Fruit fly (Drosophila melanogaster) whole organism, embryonic: ENCODE results near the gene CG45544.

ENCODE experiments used
- Abd-B ChIP-seq: fragments of 200-800 bp; sonication (Bioruptor generic); optimal IDR thresholded peaks from 2 replicates; lab custom pipeline; 2018; ENCODE audit warnings: missing biosample characterization, mild to moderate bottlenecking, missing genetic modification characterization, moderate library complexity
- Antp ChIP-seq: fragments of 200-800 bp; sonication (Bioruptor generic); optimal IDR thresholded peaks from 3 replicates; lab custom pipeline; 2016; ENCODE audit warnings: missing biosample characterization, missing genetic modification characterization
- Atf-2 ChIP-seq: fragments of 200-800 bp; sonication (Bioruptor generic); optimal IDR thresholded peaks from 2 replicates; lab custom pipeline; 2016; ENCODE audit warnings: missing biosample characterization, missing genetic modification characterization
- CG1024 ChIP-seq: fragments of 200-800 bp; sonication (Bioruptor generic); IDR thresholded peaks from 2 replicates; pipeline ENCODE4 v1.3.6; 2022; ENCODE audit warnings: missing biosample characterization, missing genetic modification characterization
- CG11504 ChIP-seq: fragments of 200-800 bp; sonication (Bioruptor generic); optimal IDR thresholded peaks from 3 replicates; lab custom pipeline; 2019; ENCODE audit warnings: missing biosample characterization, mild to moderate bottlenecking, missing genetic modification characterization, moderate library complexity
- CG12104 ChIP-seq: fragments of 200-800 bp; sonication (Bioruptor generic); optimal IDR thresholded peaks from 3 replicates; lab custom pipeline; 2016; ENCODE audit warnings: missing biosample characterization, missing genetic modification characterization
- CG12744 ChIP-seq: fragments of 200-800 bp; sonication (Bioruptor generic); optimal IDR thresholded peaks from 2 replicates; lab custom pipeline; 2016; ENCODE audit warnings: missing biosample characterization, missing genetic modification characterization
- CG15269 ChIP-seq: fragments of 200-800 bp; sonication (Bioruptor generic); optimal IDR thresholded peaks from 2 replicates; lab custom pipeline; 2018; ENCODE audit warnings: missing biosample characterization, mild to moderate bottlenecking, missing genetic modification characterization, moderate library complexity
- CG15479 ChIP-seq: fragments of 200-800 bp; sonication (Bioruptor generic); optimal IDR thresholded peaks from 3 replicates; lab custom pipeline; 2019; ENCODE audit warnings: missing biosample characterization, mild to moderate bottlenecking, missing genetic modification characterization, moderate library complexity
- CG1603 ChIP-seq: fragments of 200-800 bp; sonication (Bioruptor generic); optimal IDR thresholded peaks from 2 replicates; lab custom pipeline; 2019; ENCODE audit warnings: missing biosample characterization, mild to moderate bottlenecking, missing genetic modification characterization, moderate library complexity
- CG17802 ChIP-seq: fragments of 200-800 bp; sonication (Bioruptor generic); optimal IDR thresholded peaks from 2 replicates; lab custom pipeline; 2018; ENCODE audit warnings: missing biosample characterization, mild to moderate bottlenecking, missing genetic modification characterization, moderate library complexity
- CG18011 ChIP-seq: fragments of 200-800 bp; sonication (Bioruptor generic); optimal IDR thresholded peaks from 2 replicates; lab custom pipeline; 2017; ENCODE audit warnings: missing biosample characterization, missing genetic modification characterization, mild to moderate bottlenecking, moderate library complexity, missing genotype
- CG2875 ChIP-seq: fragments of 200-800 bp; sonication (Bioruptor generic); optimal IDR thresholded peaks from 2 replicates; lab custom pipeline; 2017; ENCODE audit warnings: missing biosample characterization, mild to moderate bottlenecking, missing genetic modification characterization, missing genetic modification reagents
- CG2889 ChIP-seq: fragments of 200-800 bp; sonication (Bioruptor generic); IDR thresholded peaks from 3 replicates; pipeline ENCODE4 v1.3.6; 2022; ENCODE audit warnings: missing biosample characterization, missing genetic modification characterization
- CG33213 ChIP-seq: fragments of 200-800 bp; sonication (Bioruptor generic); optimal IDR thresholded peaks from 3 replicates; lab custom pipeline; 2016; ENCODE audit warnings: missing biosample characterization, missing genetic modification characterization
- CG4404 ChIP-seq: fragments of 200-800 bp; sonication (Bioruptor generic); IDR thresholded peaks from 2 replicates; pipeline ENCODE4 v1.3.6; 2022; ENCODE audit warnings: missing biosample characterization, missing genetic modification characterization
- CG6854 ChIP-seq: fragments of 200-800 bp; sonication (Bioruptor generic); optimal IDR thresholded peaks from 3 replicates; lab custom pipeline; 2017; ENCODE audit warnings: missing biosample characterization, mild to moderate bottlenecking, missing genetic modification characterization
- CG7556 ChIP-seq: fragments of 200-800 bp; sonication (Bioruptor generic); optimal IDR thresholded peaks from 2 replicates; lab custom pipeline; 2017; ENCODE audit warnings: missing biosample characterization, mild to moderate bottlenecking, missing genetic modification characterization
- CG8765 ChIP-seq: fragments of 200-800 bp; sonication (Bioruptor generic); IDR thresholded peaks from 2 replicates; pipeline ENCODE4 v1.3.6; 2022; ENCODE audit warnings: missing biosample characterization, missing genetic modification characterization
- CG9437 ChIP-seq: fragments of 200-800 bp; sonication (Bioruptor generic); optimal IDR thresholded peaks from 2 replicates; lab custom pipeline; 2018; ENCODE audit warnings: missing biosample characterization, mild to moderate bottlenecking, missing genetic modification characterization
- CHES-1-like ChIP-seq: fragments of 200-800 bp; sonication (Bioruptor generic); optimal IDR thresholded peaks from 2 replicates; lab custom pipeline; 2016; ENCODE audit warnings: missing biosample characterization, missing genetic modification characterization
- D ChIP-seq, 2 experiments: fragments of 200-800 bp in 1 of 2; fragments of >200 bp in 1 of 2; sonication (Bioruptor generic) in 1 of 2; optimal IDR thresholded peaks; 2 replicates in 1 of 2; 3 replicates in 1 of 2; lab custom pipeline; 2017; ENCODE audit warnings: mild to moderate bottlenecking in 1 of 2, missing biosample characterization in 1 of 2, missing genetic modification characterization in 1 of 2, missing genetic modification reagents in 1 of 2
- Dp ChIP-seq: fragments of 200-800 bp; sonication (Bioruptor generic); optimal IDR thresholded peaks from 2 replicates; lab custom pipeline; 2018; ENCODE audit warnings: missing biosample characterization, mild to moderate bottlenecking, missing genetic modification characterization, moderate library complexity
- E2f1 ChIP-seq: fragments of 200-800 bp; sonication (Bioruptor generic); IDR thresholded peaks from 2 replicates; pipeline ENCODE4 v1.3.6; 2022; ENCODE audit warnings: missing biosample characterization, missing genetic modification characterization
- Ets65A ChIP-seq: fragments of 200-800 bp; sonication (Bioruptor generic); peaks from one replicate; lab custom pipeline; 2016; ENCODE audit warnings: missing biosample characterization, missing genetic modification characterization
- Mes4 ChIP-seq: fragments of 200-800 bp; sonication (Bioruptor generic); optimal IDR thresholded peaks from 2 replicates; lab custom pipeline; 2016; ENCODE audit warnings: missing biosample characterization, missing genetic modification characterization
- Nf-YB ChIP-seq: fragments of 200-800 bp; sonication (Bioruptor generic); optimal IDR thresholded peaks from 3 replicates; lab custom pipeline; 2019; ENCODE audit warnings: missing biosample characterization, mild to moderate bottlenecking, missing genetic modification characterization, moderate library complexity
- PHDP ChIP-seq: fragments of 200-800 bp; sonication (Bioruptor generic); optimal IDR thresholded peaks from 3 replicates; lab custom pipeline; 2018; ENCODE audit warnings: missing biosample characterization, mild to moderate bottlenecking, missing genetic modification characterization, moderate library complexity
- Poxn ChIP-seq: fragments of 200-800 bp; sonication (Bioruptor generic); IDR thresholded peaks from 2 replicates; pipeline ENCODE4 v1.3.6; 2022; ENCODE audit warnings: missing biosample characterization, missing genetic modification characterization
- Scr ChIP-seq: fragments of 200-800 bp; sonication (Bioruptor generic); IDR thresholded peaks from 2 replicates; pipeline ENCODE4 v1.3.6; 2022; ENCODE audit warnings: missing biosample characterization, missing genetic modification characterization; ENCODE audit not compliant: partially characterized antibody
- Sox100B ChIP-seq: fragments of 200-800 bp; sonication (Bioruptor generic); optimal IDR thresholded peaks from 3 replicates; lab custom pipeline; 2018; ENCODE audit warnings: missing biosample characterization, mild to moderate bottlenecking, missing genetic modification characterization
- Ssrp ChIP-seq: fragments of 200-800 bp; sonication (Bioruptor generic); optimal IDR thresholded peaks from 2 replicates; lab custom pipeline; 2018; ENCODE audit warnings: missing biosample characterization, mild to moderate bottlenecking, missing genetic modification characterization, moderate library complexity
- Xrp1 ChIP-seq: fragments of 200-800 bp; sonication (Bioruptor generic); IDR thresholded peaks from 2 replicates; pipeline ENCODE4 v1.3.6; 2022; ENCODE audit warnings: missing biosample characterization, missing genetic modification characterization
- aop ChIP-seq: fragments of 200-800 bp; sonication (Bioruptor generic); IDR thresholded peaks from 2 replicates; pipeline ENCODE4 v1.3.6; 2022; ENCODE audit warnings: missing biosample characterization, missing genetic modification characterization
- fd96Cb ChIP-seq: fragments of 200-800 bp; sonication (Bioruptor generic); optimal IDR thresholded peaks from 2 replicates; lab custom pipeline; 2018; ENCODE audit warnings: missing biosample characterization, mild to moderate bottlenecking, missing genetic modification characterization, moderate library complexity
- fu2 ChIP-seq: fragments of 200-800 bp; sonication (Bioruptor generic); optimal IDR thresholded peaks from 2 replicates; lab custom pipeline; 2016; ENCODE audit warnings: missing biosample characterization, missing genetic modification characterization
- hb ChIP-seq: fragments of 200-800 bp; sonication (Bioruptor generic); IDR thresholded peaks from 3 replicates; pipeline ENCODE4 v1.3.6; 2022; ENCODE audit warnings: missing biosample characterization, missing genetic modification characterization; ENCODE audit not compliant: partially characterized antibody
- ind ChIP-seq: fragments of 200-800 bp; sonication (Bioruptor generic); optimal IDR thresholded peaks from 3 replicates; lab custom pipeline; 2016; ENCODE audit warnings: missing biosample characterization, missing genetic modification characterization
- jumu ChIP-seq: fragments of 200-800 bp; sonication (Bioruptor generic); optimal IDR thresholded peaks from 3 replicates; lab custom pipeline; 2016; ENCODE audit warnings: missing biosample characterization, missing genetic modification characterization
- lbe ChIP-seq: fragments of 200-800 bp; sonication (Bioruptor generic); optimal IDR thresholded peaks from 2 replicates; lab custom pipeline; 2016; ENCODE audit warnings: missing biosample characterization, mild to moderate bottlenecking, missing genetic modification characterization
- pan ChIP-seq, 4 experiments: fragments of >200 bp in 3 of 4; fragments of 200-800 bp in 1 of 4; sonication (Bioruptor generic) in 1 of 4; optimal IDR thresholded peaks in 3 of 4; IDR thresholded peaks in 1 of 4; 2 replicates each; pipeline versions ENCODE4 v1.3.6 to Lab custom; 2017 to 2022; ENCODE audit warnings: missing biosample characterization in 2 of 4, missing genetic modification characterization in 2 of 4, mixed read lengths in 1 of 4
- pros ChIP-seq: fragments of 200-800 bp; sonication (Bioruptor generic); optimal IDR thresholded peaks from 3 replicates; lab custom pipeline; 2019; ENCODE audit warnings: missing biosample characterization, mild to moderate bottlenecking, missing genetic modification characterization, moderate library complexity
- rib ChIP-seq: fragments of 200-800 bp; sonication (Bioruptor generic); IDR thresholded peaks from 2 replicates; pipeline ENCODE4 v1.3.6; 2022; ENCODE audit warnings: missing biosample characterization, missing genetic modification characterization
- sima ChIP-seq: fragments of 200-800 bp; sonication (Bioruptor generic); optimal IDR thresholded peaks from 2 replicates; lab custom pipeline; 2016; ENCODE audit warnings: missing biosample characterization, missing genetic modification characterization
- tna ChIP-seq: fragments of 200-800 bp; sonication (Bioruptor generic); IDR thresholded peaks from 2 replicates; pipeline ENCODE4 v1.3.6; 2022; ENCODE audit warnings: missing biosample characterization, missing genetic modification characterization; ENCODE audit not compliant: partially characterized antibody
- trh ChIP-seq: fragments of 200-800 bp; sonication (Bioruptor generic); optimal IDR thresholded peaks from 2 replicates; lab custom pipeline; 2016; ENCODE audit warnings: missing biosample characterization, missing genetic modification characterization
- unc-4 ChIP-seq: fragments of 200-800 bp; sonication (Bioruptor generic); IDR thresholded peaks from 2 replicates; pipeline ENCODE4 v1.3.6; 2022; ENCODE audit warnings: missing biosample characterization, missing genetic modification characterization; ENCODE audit not compliant: partially characterized antibody

Gene CG45544

dm6 chr3R:29290588-29291530 lies 34.6 kb downstream of the CG45544 start (continued):
- TF ChIP-seq CG1603 (no peak), Dp (GFP tag; lab: Kevin White, UChicago) (no peak), CG6854 (GFP tag; lab: Kevin White, UChicago) (no peak), jumu (GFP tag; lab: Kevin White, UChicago) (no peak), CG12104 (no peak), CG15479 (peak; percentile 60), Sox100B (GFP tag; lab: Kevin White, UChicago) (no peak), CG12744 (no peak), Poxn (no peak), Nf-YB (GFP tag; lab: Kevin White, UChicago) (no peak), CG1024 (GFP tag; lab: Robert Waterston, UW) (no peak), hb (GFP tag; lab: Robert Waterston, UW) (no peak), rib (no peak), PHDP (tag; lab: Kevin White, UChicago) (no peak), CG2875 (GFP tag; lab: Kevin White, UChicago) (no peak), Atf-2 (GFP tag; lab: Kevin White, UChicago) (no peak), pan (optimal IDR thresholded peaks at IDR 0.05; lab: Kevin White, UChicago) (no peak), pan (GFP tag; optimal IDR thresholded peaks at IDR 0.05 in 1 of 2, IDR thresholded peaks at IDR 0.05 in 1 of 2) (peak in 1 of 2 experiments; percentile 31), CG15269 (tag; lab: Kevin White, UChicago) (no peak), Ssrp (no peak), sima (no peak), Mes4 (GFP tag; lab: Kevin White, UChicago) (no peak), CHES-1-like (GFP tag; lab: Kevin White, UChicago) (no peak), CG9437 (GFP tag; lab: Kevin White, UChicago) (no peak), E2f1 (GFP tag; lab: Robert Waterston, UW) (0 out of 2 replicates have a peak, but pooled peaks have one; percentile 20), CG18011 (GFP tag; lab: Kevin White, UChicago) (no peak), Scr (GFP tag; lab: Robert Waterston, UW) (no peak), CG11504 (tag; lab: Kevin White, UChicago) (peak; percentile 4), aop (GFP tag; lab: Robert Waterston, UW) (no peak), CG33213 (GFP tag; lab: Kevin White, UChicago) (no peak), CG17802 (no peak), ind (GFP tag; lab: Kevin White, UChicago) (no peak), fd96Cb (tag; lab: Kevin White, UChicago) (no peak), CG7556 (no peak), Abd-B (GFP tag; lab: Kevin White, UChicago) (no peak), CG2889 (GFP tag; lab: Robert Waterston, UW) (no peak), Ets65A (GFP tag; lab: Kevin White, UChicago) (no peak), lbe (GFP tag; lab: Kevin White, UChicago) (no peak), unc-4 (GFP tag; lab: Robert Waterston, UW) (no peak), CG4404 (GFP tag; lab: Robert Waterston, UW) (peak; percentile 50; the same call in 1 of the 2 replicates), Antp (no peak), pros (GFP tag; lab: Kevin White, UChicago) (no peak), Xrp1 (GFP tag; lab: Robert Waterston, UW) (peak; percentile 60), tna (GFP tag; lab: Robert Waterston, UW) (no peak), trh (GFP tag; lab: Kevin White, UChicago) (no peak), fu2 (no peak), D (optimal IDR thresholded peaks at IDR 0.05; lab: Kevin White, UChicago) (no peak), D (GFP tag; optimal IDR thresholded peaks at IDR 0.05; lab: Kevin White, UChicago) (no peak), CG8765 (GFP tag; lab: Robert Waterston, UW) (peak; percentile 39; the same call in 1 of the 2 replicates)
